Worm (Caenorhabditis elegans): ENCODE data around the gene acs-6.

DNA sequence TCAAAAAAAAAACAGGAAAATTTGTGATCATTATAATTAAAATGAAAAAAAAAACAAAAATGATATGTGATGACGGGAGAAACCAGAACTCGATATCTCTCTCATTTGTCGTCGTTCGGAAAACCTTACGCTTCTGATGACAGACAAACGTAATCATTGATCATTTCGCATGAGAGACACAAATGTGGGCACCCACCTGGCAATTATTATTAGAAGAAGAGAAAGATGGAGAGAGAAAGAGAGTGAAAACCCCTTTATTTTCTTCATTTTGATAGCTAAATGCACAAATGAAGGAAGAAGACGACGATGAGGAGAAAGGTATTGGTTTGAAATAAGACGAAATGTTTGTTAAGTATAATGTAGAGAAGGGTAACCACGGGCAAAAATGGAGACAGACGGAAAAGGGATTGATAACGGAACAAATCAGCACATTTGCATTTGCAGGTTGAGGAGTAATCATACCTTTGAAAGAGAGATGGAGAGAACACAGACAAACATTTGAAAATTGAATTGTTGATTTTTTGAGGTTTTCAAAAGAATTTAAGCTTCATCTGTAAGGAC is 30.6 kb upstream of the acs-6 start:
- TF ChIP-seq R02D3.7 (tag; optimal IDR thresholded peaks at IDR 0.05) (no peak), nhr-77 (tag; optimal IDR thresholded peaks at IDR 0.05) (no peak), elt-3 (tag; optimal IDR thresholded peaks at IDR 0.05) (no peak)
